Worm (Caenorhabditis elegans) whole organism, mixed stage, embryonic: Measurements from ENCODE around the gene F07C6.6.

ENCODE experiments used
- bed-3 ChIP-seq: fragments of 200-800 bp; sonication (Bioruptor generic); optimal IDR thresholded peaks from 3 replicates; lab custom pipeline; 2018; ENCODE audit warnings: mild to moderate bottlenecking, missing genetic modification characterization, moderate library complexity, missing compliant biosample characterization
- blmp-1 ChIP-seq: fragments of 150-350 bp; optimal IDR thresholded peaks from 2 replicates; lab custom pipeline; 2014; ENCODE audit warnings: missing biosample characterization, missing genetic modification characterization
- ceh-39 ChIP-seq: fragments of 150-350 bp; optimal IDR thresholded peaks from 2 replicates; lab custom pipeline; 2014; ENCODE audit warnings: missing biosample characterization, missing genetic modification characterization
- ceh-43 ChIP-seq: fragments of 200-800 bp; sonication (Bioruptor generic); optimal IDR thresholded peaks from 2 replicates; lab custom pipeline; 2018; ENCODE audit warnings: mild to moderate bottlenecking, missing genetic modification characterization, moderate library complexity, missing compliant biosample characterization
- ceh-83 ChIP-seq: fragments of 200-800 bp; sonication (Bioruptor generic); optimal IDR thresholded peaks from 2 replicates; lab custom pipeline; 2018; ENCODE audit warnings: mild to moderate bottlenecking, missing genetic modification characterization, missing compliant biosample characterization
- ces-1 ChIP-seq: fragments of 150-350 bp; optimal IDR thresholded peaks from 2 replicates; lab custom pipeline; 2014; ENCODE audit warnings: missing biosample characterization, missing genetic modification reagents, missing genetic modification characterization
- cnd-1 ChIP-seq: fragments of 200-800 bp; sonication (Bioruptor generic); optimal IDR thresholded peaks from 2 replicates; lab custom pipeline; 2018; ENCODE audit warnings: mild to moderate bottlenecking, missing genetic modification characterization, missing compliant biosample characterization
- drap-1 ChIP-seq: fragments of 200-800 bp; sonication (Bioruptor generic); optimal IDR thresholded peaks from 3 replicates; lab custom pipeline; 2018; ENCODE audit warnings: mild to moderate bottlenecking, missing genetic modification characterization, missing compliant biosample characterization
- elt-1 ChIP-seq: sonication (generic microtip); optimal IDR thresholded peaks from 2 replicates; lab custom pipeline; 2017; ENCODE audit warnings: missing genetic modification characterization, mild to moderate bottlenecking, missing compliant biosample characterization, antibody characterized with exemption, moderate library complexity, borderline replicate concordance; ENCODE audit not compliant: insufficient read depth
- elt-3 ChIP-seq: fragments of 150-350 bp; optimal IDR thresholded peaks from 2 replicates; lab custom pipeline; 2014; ENCODE audit warnings: missing biosample characterization, missing genetic modification characterization
- ham-2 ChIP-seq: fragments of 200-800 bp; sonication (Bioruptor generic); optimal IDR thresholded peaks from 2 replicates; lab custom pipeline; 2018; ENCODE audit warnings: mild to moderate bottlenecking, missing genetic modification characterization, missing compliant biosample characterization
- hlh-1 ChIP-seq: fragments of 150-350 bp; optimal IDR thresholded peaks from 2 replicates; lab custom pipeline; 2014; ENCODE audit warnings: missing biosample characterization, missing genetic modification reagents, missing genetic modification characterization
- lin-13 ChIP-seq: fragments of 150-350 bp; optimal IDR thresholded peaks from 2 replicates; lab custom pipeline; 2014; ENCODE audit warnings: missing biosample characterization, missing genetic modification characterization
- lin-32 ChIP-seq: fragments of 200-800 bp; sonication (Bioruptor generic); optimal IDR thresholded peaks from 2 replicates; lab custom pipeline; 2018; ENCODE audit warnings: mild to moderate bottlenecking, missing genetic modification characterization, missing compliant biosample characterization
- lsy-2 ChIP-seq: fragments of 150-350 bp; optimal IDR thresholded peaks from 2 replicates; lab custom pipeline; 2014; ENCODE audit warnings: missing biosample characterization, missing genetic modification characterization
- mab-5 ChIP-seq: fragments of 150-350 bp; optimal IDR thresholded peaks from 2 replicates; lab custom pipeline; 2014; ENCODE audit warnings: missing biosample characterization, missing genetic modification characterization
- mls-2 ChIP-seq: sonication (generic microtip); optimal IDR thresholded peaks from 2 replicates; lab custom pipeline; 2016; ENCODE audit warnings: mild to moderate bottlenecking, missing genetic modification characterization, moderate library complexity, missing compliant biosample characterization
- nhr-12 ChIP-seq: fragments of 150-350 bp; optimal IDR thresholded peaks from 2 replicates; lab custom pipeline; 2014; ENCODE audit warnings: missing biosample characterization, missing genetic modification characterization
- nhr-2 ChIP-seq: fragments of 150-350 bp; optimal IDR thresholded peaks from 2 replicates; lab custom pipeline; 2014; ENCODE audit warnings: missing biosample characterization, missing genetic modification characterization
- nhr-237 ChIP-seq: fragments of 150-350 bp; optimal IDR thresholded peaks from 2 replicates; lab custom pipeline; 2014; ENCODE audit warnings: missing biosample characterization, missing genetic modification characterization
- nhr-28 ChIP-seq: fragments of 150-350 bp; optimal IDR thresholded peaks from 2 replicates; lab custom pipeline; 2014; ENCODE audit warnings: missing biosample characterization, missing genetic modification characterization
- nhr-76 ChIP-seq: sonication (generic microtip); optimal IDR thresholded peaks from 2 replicates; lab custom pipeline; 2017; ENCODE audit warnings: missing biosample characterization, missing genetic modification characterization
- sem-2 ChIP-seq: fragments of 200-800 bp; sonication (Bioruptor generic); optimal IDR thresholded peaks from 2 replicates; lab custom pipeline; 2018; ENCODE audit warnings: mild to moderate bottlenecking, missing genetic modification characterization, missing compliant biosample characterization
- sptf-1 ChIP-seq: sonication (generic microtip); optimal IDR thresholded peaks from 2 replicates; lab custom pipeline; 2017; ENCODE audit warnings: mild to moderate bottlenecking, missing genetic modification characterization, moderate library complexity, missing compliant biosample characterization
- unc-39 ChIP-seq: fragments of 150-350 bp; optimal IDR thresholded peaks from 2 replicates; lab custom pipeline; 2014; ENCODE audit warnings: missing biosample characterization, missing genetic modification characterization
- zip-8 ChIP-seq: fragments of 150-350 bp; optimal IDR thresholded peaks from 2 replicates; lab custom pipeline; 2014; ENCODE audit warnings: missing biosample characterization, missing genetic modification characterization

Gene F07C6.6

DNA sequence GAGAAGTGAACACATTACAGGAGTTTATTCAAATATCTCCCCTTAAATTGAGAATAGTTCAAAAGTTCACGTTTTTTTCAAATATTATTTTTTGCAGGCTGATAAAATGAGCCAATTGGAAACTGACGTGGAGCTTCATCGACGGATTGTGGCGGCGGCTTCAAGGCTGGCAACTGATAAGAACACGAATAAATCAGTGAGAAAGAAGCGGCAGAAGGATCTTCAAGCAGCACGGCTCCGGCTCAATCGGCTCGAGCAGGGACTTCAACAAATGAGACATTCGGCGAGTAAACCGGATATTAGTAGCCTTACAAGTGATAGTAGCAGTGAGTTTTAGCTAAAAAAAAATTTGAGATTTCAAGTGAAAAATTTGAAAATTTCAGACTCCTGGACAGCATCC is 32.7 kb downstream of the F07C6.6 start, which contains the start of gene M02B1.4:
M02B1.4 (minus strand) TSS at position 9 of the 400 bp plus-strand sequence.
- no peak for TF ChIP-seq elt-1 (tag; lab: Kevin White, UChicago)
- TF ChIP-seq mab-5: no peak
- TF ChIP-seq ceh-39 (tag; lab: Kevin White, UChicago): no peak
- no peak for TF ChIP-seq drap-1 (GFP tag; lab: Kevin White, UChicago)
- TF ChIP-seq zip-8 (tag; lab: Kevin White, UChicago): no peak
- TF ChIP-seq sem-2: no peak
- TF ChIP-seq ceh-43 (GFP tag; lab: Kevin White, UChicago): no peak
- TF ChIP-seq cnd-1: no peak
- TF ChIP-seq nhr-76 (tag; lab: Kevin White, UChicago): no peak
- TF ChIP-seq unc-39 (tag; lab: Kevin White, UChicago): no peak
- TF ChIP-seq hlh-1 (tag; lab: Kevin White, UChicago): no peak
- no peak for TF ChIP-seq nhr-2 (tag; lab: Kevin White, UChicago)

DNA sequence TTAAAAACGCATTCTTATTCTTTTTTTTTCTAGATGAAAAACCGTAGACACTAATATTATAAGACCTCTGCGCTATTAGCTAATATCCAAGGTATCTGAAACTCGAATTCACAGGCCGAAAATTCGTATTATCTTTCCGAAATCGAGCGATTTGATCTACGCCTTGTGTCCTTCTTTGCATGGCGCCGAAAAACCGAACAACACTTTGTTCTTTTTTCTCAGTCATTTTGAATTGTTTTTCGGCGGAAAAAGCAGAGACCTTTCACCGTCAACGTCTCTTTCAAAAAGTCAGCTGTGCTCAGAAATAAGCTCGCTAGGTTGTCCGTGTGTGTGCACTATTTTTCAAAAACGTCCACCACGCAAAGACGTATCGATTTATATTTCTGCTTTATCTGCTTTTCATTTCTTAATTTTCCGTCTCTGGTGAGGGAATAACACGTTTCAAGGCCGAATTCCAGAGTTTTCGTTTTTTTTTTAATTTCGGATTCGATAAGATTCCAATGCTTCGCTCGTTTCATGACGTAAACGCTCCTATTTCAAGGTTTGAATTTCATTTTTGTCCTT is 38.3 kb downstream of the F07C6.6 start:
- TF ChIP-seq lsy-2 (tag; lab: Kevin White, UChicago): no peak
- no peak for TF ChIP-seq mab-5
- TF ChIP-seq hlh-1 (tag; lab: Kevin White, UChicago): peak; percentile 56
- TF ChIP-seq ham-2 (GFP tag; lab: Kevin White, UChicago): no peak
- no peak for TF ChIP-seq nhr-12
- TF ChIP-seq elt-1 (tag; lab: Kevin White, UChicago): no peak
- TF ChIP-seq ceh-43 (GFP tag; lab: Kevin White, UChicago): no peak
- TF ChIP-seq ces-1 (GFP tag; lab: Kevin White, UChicago): peak; percentile 21

DNA sequence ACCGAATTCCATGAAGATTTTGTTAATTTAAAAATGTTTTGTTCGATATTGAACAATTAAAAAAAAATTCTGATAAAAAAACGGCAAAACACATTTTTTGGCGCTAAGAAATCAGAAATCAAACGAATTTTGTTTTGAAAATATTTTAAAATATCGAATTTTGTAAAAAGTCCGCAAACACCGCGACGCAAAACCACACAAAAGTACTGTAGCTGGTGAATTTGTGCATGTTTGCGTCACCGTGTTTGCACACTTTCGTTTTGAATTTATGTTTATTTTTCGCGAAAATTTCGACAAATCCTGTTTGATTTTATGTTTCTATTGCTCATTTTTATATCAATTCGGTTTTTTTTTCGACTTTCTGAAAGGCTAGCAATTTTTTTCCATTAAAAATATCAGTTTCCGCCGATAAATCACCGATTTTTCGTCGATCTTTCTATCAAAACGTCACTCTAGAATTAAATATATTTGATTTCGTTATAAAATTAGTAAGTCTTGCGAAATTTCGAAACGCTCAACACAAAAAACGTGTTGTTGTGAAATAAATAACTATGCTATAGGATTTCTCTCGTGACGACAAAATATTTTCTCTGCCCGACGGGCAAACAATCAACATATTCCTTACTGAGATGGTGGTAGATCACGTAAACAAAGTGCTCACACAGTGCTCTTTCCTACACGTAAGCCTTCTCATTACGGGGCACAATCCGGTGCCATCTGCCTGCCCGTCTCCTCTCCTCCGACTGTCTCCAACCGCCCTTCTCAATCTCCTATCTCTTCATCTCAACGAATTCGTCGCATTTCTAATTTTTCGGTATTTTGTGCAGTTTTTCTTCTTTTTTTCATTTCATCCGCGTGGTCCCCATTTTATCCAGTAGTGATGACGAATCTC is 39.3 kb downstream of the F07C6.6 start:
- TF ChIP-seq lsy-2 (tag; lab: Kevin White, UChicago): peak; percentile 85
- TF ChIP-seq nhr-2 (tag; lab: Kevin White, UChicago): no peak

DNA sequence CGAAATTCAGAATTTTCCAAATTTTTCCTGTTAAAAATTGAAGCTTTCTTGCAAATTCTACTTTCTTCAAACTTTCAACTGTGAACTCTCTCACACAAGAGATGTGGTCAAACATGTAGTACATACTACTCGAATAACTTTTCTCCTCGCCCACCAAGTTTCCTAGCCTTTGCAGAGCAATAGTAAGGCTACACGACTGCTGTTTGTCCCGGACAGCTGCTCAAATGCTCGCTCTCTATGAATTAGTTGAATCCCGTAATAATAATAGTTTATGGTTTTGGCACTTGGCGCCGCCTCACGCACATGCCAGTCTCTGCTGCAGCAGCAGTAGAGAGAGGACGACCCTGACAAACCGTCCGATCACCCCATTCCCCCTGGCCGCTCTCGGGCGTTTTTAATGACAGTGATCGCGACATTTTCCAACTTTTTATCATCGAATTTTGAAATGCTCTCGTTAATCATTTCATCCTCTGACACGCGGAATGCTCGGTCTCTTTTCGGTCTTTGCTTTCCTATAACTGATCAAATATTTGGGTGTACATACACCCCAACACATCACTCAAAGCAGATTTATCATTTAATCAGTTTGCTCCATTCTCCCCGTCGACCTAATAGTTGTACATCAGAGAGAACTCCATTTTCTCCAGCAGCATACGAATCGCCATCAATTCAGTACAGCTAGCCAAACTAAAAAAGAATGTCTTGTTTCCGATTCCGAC is 41.3 kb downstream of the F07C6.6 start:
- no peak for TF ChIP-seq nhr-12
- TF ChIP-seq elt-3 (tag; lab: Kevin White, UChicago): no peak
- no peak for TF ChIP-seq ceh-83 (GFP tag; lab: Kevin White, UChicago)
- no peak for TF ChIP-seq lin-32
- TF ChIP-seq hlh-1 (tag; lab: Kevin White, UChicago): peak; percentile 92
- TF ChIP-seq nhr-237 (tag; lab: Kevin White, UChicago): no peak
- TF ChIP-seq nhr-28: no peak
- no peak for TF ChIP-seq unc-39 (tag; lab: Kevin White, UChicago)

DNA sequence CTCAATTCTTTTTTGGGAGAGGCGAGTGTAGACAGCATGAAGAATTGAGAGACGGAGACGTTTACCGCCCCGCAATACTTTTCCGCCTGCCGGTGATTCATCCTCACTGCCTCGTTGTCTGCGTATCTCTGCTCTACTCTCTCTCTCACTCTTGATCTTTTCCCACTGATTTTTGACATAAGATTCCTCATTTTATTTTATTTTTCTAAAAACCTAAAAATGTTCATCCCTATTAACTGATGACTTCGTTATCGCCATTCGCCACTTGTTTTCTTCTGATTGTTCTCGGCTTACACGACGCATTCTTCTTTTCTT is 41.8 kb downstream of the F07C6.6 start:
- TF ChIP-seq lsy-2 (tag; lab: Kevin White, UChicago) (peak; percentile 3), cnd-1 (no peak)

DNA sequence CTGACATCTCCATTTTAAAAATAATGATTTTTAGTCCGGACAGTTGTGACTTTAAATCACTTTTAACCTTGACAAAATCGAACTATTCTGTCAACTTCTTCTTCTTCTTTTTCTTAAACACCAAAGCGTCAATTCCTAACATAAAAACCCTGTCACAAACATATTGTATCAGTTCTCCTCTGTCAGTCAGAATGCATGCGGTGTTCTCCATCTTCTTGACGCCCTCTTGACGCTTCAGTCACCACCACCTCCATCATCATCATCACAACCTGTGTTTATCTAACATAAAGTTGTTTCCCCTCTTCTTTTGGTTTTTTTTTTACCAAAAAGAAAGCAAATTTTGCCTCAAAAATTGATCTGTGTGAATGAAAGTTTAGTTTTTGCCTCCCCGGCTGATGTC is 42.8 kb downstream of the F07C6.6 start:
- no peak for TF ChIP-seq sptf-1 (tag; lab: Kevin White, UChicago)
- TF ChIP-seq lin-13: no peak
- no peak for TF ChIP-seq cnd-1
- TF ChIP-seq elt-1 (tag; lab: Kevin White, UChicago): no peak
- no peak for TF ChIP-seq mls-2 (tag; lab: Kevin White, UChicago)
- no peak for TF ChIP-seq ceh-39 (tag; lab: Kevin White, UChicago)
- TF ChIP-seq nhr-237 (tag; lab: Kevin White, UChicago): no peak
- TF ChIP-seq nhr-76 (tag; lab: Kevin White, UChicago): no peak
- TF ChIP-seq nhr-12: no peak
- no peak for TF ChIP-seq bed-3 (GFP tag; lab: Kevin White, UChicago)
- TF ChIP-seq blmp-1 (tag; lab: Kevin White, UChicago): no peak
- no peak for TF ChIP-seq mab-5
- no peak for TF ChIP-seq nhr-28
- TF ChIP-seq zip-8 (tag; lab: Kevin White, UChicago): no peak
- no peak for TF ChIP-seq ceh-43 (GFP tag; lab: Kevin White, UChicago)
- no peak for TF ChIP-seq hlh-1 (tag; lab: Kevin White, UChicago)
- TF ChIP-seq sem-2: no peak
